Worm (Caenorhabditis elegans): Measurements from ENCODE around the gene srd-21.

srd-21 gene

ce11 chrV:16591992-16592798 lies 37.5 kb upstream of the srd-21 start, which contains the start of gene srh-269 (continued):
- TF ChIP-seq sup-37 (GFP tag; optimal IDR thresholded peaks at IDR 0.05), result peak; percentile 28
- TF ChIP-seq sptf-1 (tag; optimal IDR thresholded peaks at IDR 0.05), result no peak
- TF ChIP-seq pag-3 (tag; optimal IDR thresholded peaks at IDR 0.05; ENCODE audit: borderline replicate concordance, insufficient read depth), result no peak
- no peak for TF ChIP-seq aha-1 (tag; optimal IDR thresholded peaks at IDR 0.05)
- TF ChIP-seq tbx-2 (tag; optimal IDR thresholded peaks at IDR 0.05), result peak; percentile 54
- TF ChIP-seq ceh-88 (GFP tag; IDR thresholded peaks at IDR 0.05), result no peak
- no peak for TF ChIP-seq sox-4 (tag; optimal IDR thresholded peaks at IDR 0.05)
- TF ChIP-seq ceh-8 (GFP tag; optimal IDR thresholded peaks at IDR 0.05), result no peak
- TF ChIP-seq nhr-84 (tag; optimal IDR thresholded peaks at IDR 0.05), result no peak
- TF ChIP-seq vab-15 (tag; optimal IDR thresholded peaks at IDR 0.05), result no peak
- TF ChIP-seq unc-30 (tag; optimal IDR thresholded peaks at IDR 0.05), result no peak
- no peak for TF ChIP-seq ceh-63 (GFP tag; optimal IDR thresholded peaks at IDR 0.05)
- peak; percentile 35 for TF ChIP-seq pax-3 (tag; optimal IDR thresholded peaks at IDR 0.05)
- no peak for TF ChIP-seq alr-1 (tag; optimal IDR thresholded peaks at IDR 0.05; ENCODE audit: borderline replicate concordance)
- peak; percentile 61 for TF ChIP-seq snpc-4 (tag; optimal IDR thresholded peaks at IDR 0.05)
- no peak for TF ChIP-seq zag-1 (tag; optimal IDR thresholded peaks at IDR 0.05)
- peak in 1 of 6 experiments; percentile 6 for TF ChIP-seq elt-3 (tag; optimal IDR thresholded peaks at IDR 0.05)
- peak; percentile 86 for TF ChIP-seq rnt-1 (tag; optimal IDR thresholded peaks at IDR 0.05)
- peak; percentile 31 for TF ChIP-seq xbp-1 (tag; optimal IDR thresholded peaks at IDR 0.05)
- no peak for TF ChIP-seq isw-1 (GFP tag; IDR thresholded peaks at IDR 0.05)
- TF ChIP-seq nhr-20 (tag; optimal IDR thresholded peaks at IDR 0.05), result peak; percentile 65
- TF ChIP-seq nhr-11 (tag; optimal IDR thresholded peaks at IDR 0.05), result no peak
- TF ChIP-seq nhr-47 (tag; optimal IDR thresholded peaks at IDR 0.05), result peak; percentile 69
- peak; percentile 51 for TF ChIP-seq jun-1 (tag; optimal IDR thresholded peaks at IDR 0.05)
- peak; percentile 77 for TF ChIP-seq snu-23 (GFP tag; optimal IDR thresholded peaks at IDR 0.05)
- TF ChIP-seq irx-1 (tag; optimal IDR thresholded peaks at IDR 0.05), result peak; percentile 12
- no peak for TF ChIP-seq ets-5 (GFP tag; IDR thresholded peaks at IDR 0.05)
- no peak for TF ChIP-seq egl-27 (tag; optimal IDR thresholded peaks at IDR 0.05)
- no peak for TF ChIP-seq C34B4.2 (tag; optimal IDR thresholded peaks at IDR 0.05)
- peak; percentile 62 for TF ChIP-seq nhr-90 (tag; optimal IDR thresholded peaks at IDR 0.05; ENCODE audit: poor library complexity)
- TF ChIP-seq nhr-77 (tag; optimal IDR thresholded peaks at IDR 0.05), result peak; percentile 48

- peak in 1 of 6 experiments; percentile 37 for TF ChIP-seq elt-3 (tag; optimal IDR thresholded peaks at IDR 0.05)
- no peak for TF ChIP-seq efl-1 (optimal IDR thresholded peaks at IDR 0.05)
- peak in 1 of 2 experiments; percentile 50 for TF ChIP-seq efl-1 (GFP tag; optimal IDR thresholded peaks at IDR 0.05 in 1 of 2)
- TF ChIP-seq elt-2 (tag; optimal IDR thresholded peaks at IDR 0.05), result peak; percentile 68
- TF ChIP-seq C34B4.2 (tag; optimal IDR thresholded peaks at IDR 0.05), result no peak
- peak; percentile 9; the same call in 1 of the 2 replicates for TF ChIP-seq nhr-19 (GFP tag; conservative IDR thresholded peaks at IDR 0.05)
- no peak for TF ChIP-seq nhr-84 (tag; optimal IDR thresholded peaks at IDR 0.05)
These were observed 36.5 kb upstream of the srd-21 start for ce11 chrV:16592947-16593791.

ce11 chrV:16593792-16594059 lies 36.0 kb upstream of the srd-21 start:
- TF ChIP-seq ama-1 (optimal IDR thresholded peaks at IDR 0.05) (peak; percentile 6), unc-86 (tag; optimal IDR thresholded peaks at IDR 0.05) (no peak), fos-1 (tag; optimal IDR thresholded peaks at IDR 0.05) (no peak)

Measured in whole organism, L1 larva.